Worm (Caenorhabditis elegans) whole organism, L2 larva: Measurements from ENCODE around the gene nhr-80.

Experiments
- elt-1 ChIP-seq: fragments of 150-350 bp; optimal IDR thresholded peaks from 2 replicates; lab custom pipeline; 2014; ENCODE audit warnings: missing biosample characterization, missing genetic modification characterization
- mdl-1 ChIP-seq, 2 experiments: fragments of 150-350 bp in 1 of 2; sonication (generic microtip) in 1 of 2; optimal IDR thresholded peaks; 2 replicates each; lab custom pipeline; 2017; ENCODE audit warnings: missing biosample characterization in 2 of 2, missing genetic modification characterization in 2 of 2
- snpc-4 ChIP-seq: fragments of 150-350 bp; optimal IDR thresholded peaks from 2 replicates; lab custom pipeline; 2014; ENCODE audit warnings: missing biosample characterization, missing genetic modification characterization
- unc-55 ChIP-seq: fragments of 150-350 bp; sonication (generic microtip); optimal IDR thresholded peaks from 3 replicates; lab custom pipeline; 2014; ENCODE audit warnings: missing biosample characterization, missing genetic modification reagents, missing genetic modification characterization
- ztf-1 ChIP-seq: fragments of 200-800 bp; sonication (Bioruptor generic); conservative IDR thresholded peaks from 2 replicates; pipeline ENCODE4 v1.3.6; 2022; ENCODE audit warnings: missing genetic modification characterization, missing compliant biosample characterization

DNA sequence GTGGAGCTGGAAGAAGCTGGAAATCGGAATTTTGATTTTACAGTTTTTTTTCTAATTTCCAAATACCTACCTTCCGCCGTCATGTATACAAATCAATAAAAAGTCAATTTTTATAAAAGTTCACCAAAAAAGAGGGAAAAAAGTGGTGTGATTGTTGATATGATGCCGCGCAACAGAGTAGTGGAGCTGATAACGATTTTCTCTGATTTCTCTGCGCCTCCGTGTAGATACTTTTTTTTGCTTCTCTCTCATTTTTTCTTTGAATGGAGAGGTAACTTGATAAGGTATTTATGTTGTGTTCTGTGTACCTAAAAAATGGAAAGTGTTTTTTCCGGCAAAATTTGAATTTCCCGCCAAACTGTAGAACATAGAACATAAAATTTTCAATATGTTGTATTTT, at the start of gene nhr-80:
- TF ChIP-seq unc-55 (GFP tag; lab: Kevin White, UChicago): no peak
- no peak for TF ChIP-seq ztf-1 (GFP tag; lab: Robert Waterston, UW)
- TF ChIP-seq mdl-1 (tag; optimal IDR thresholded peaks at IDR 0.05; lab: Kevin White, UChicago): no peak
- TF ChIP-seq elt-1 (tag; lab: Kevin White, UChicago): no peak
- no peak for TF ChIP-seq snpc-4 (tag; lab: Kevin White, UChicago)
